Worm (Caenorhabditis elegans): ENCODE results near the gene C37E2.10.
A peak's percentile ranks its signal among the peaks of the same experiment; 100 is the strongest.

The C37E2.10 gene

ce11 chrX:14161684-14162347, 17.0 kb upstream of the C37E2.10 start, which contains the start of gene lgc-25 (continued):
- TF ChIP-seq hlh-11 (tag; optimal IDR thresholded peaks at IDR 0.05) (peak; percentile 55), nhr-102 (tag; optimal IDR thresholded peaks at IDR 0.05) (peak; percentile 62), egl-43 (GFP tag; IDR thresholded peaks at IDR 0.05) (peak; percentile 73), hif-1 (tag; optimal IDR thresholded peaks at IDR 0.05) (peak in 1 of 2 experiments; percentile 3), madf-5 (GFP tag; IDR thresholded peaks at IDR 0.05) (0 out of 4 replicates have a peak, but pooled peaks have one; percentile 37 to 40), ZK337.2 (GFP tag; IDR thresholded peaks at IDR 0.05) (0 out of 2 replicates have a peak, but pooled peaks have one; percentile 39), nhr-41 (GFP tag; IDR thresholded peaks at IDR 0.05) (peak; percentile 83), ztf-7 (tag; optimal IDR thresholded peaks at IDR 0.05) (no peak), nhr-48 (tag; optimal IDR thresholded peaks at IDR 0.05) (peak; percentile 66)

ce11 chrX:14164234-14164633, 14.6 kb upstream of the C37E2.10 start, which contains the start of gene vha-20:
Gene vha-20, minus strand, starts transcription at chrX:14164506.
- TF ChIP-seq duxl-1 (tag; optimal IDR thresholded peaks at IDR 0.05; ENCODE audit: poor library complexity) (no peak), nhr-77 (tag; optimal IDR thresholded peaks at IDR 0.05) (no peak), T20F7.1 (GFP tag; optimal IDR thresholded peaks at IDR 0.05) (no peak), ztf-7 (tag; optimal IDR thresholded peaks at IDR 0.05) (no peak), zip-11 (GFP tag; IDR thresholded peaks at IDR 0.05) (no peak), F44E2.7 (GFP tag; IDR thresholded peaks at IDR 0.05) (no peak), lir-3 (tag; optimal IDR thresholded peaks at IDR 0.05) (no peak), zfp-2 (tag; optimal IDR thresholded peaks at IDR 0.05) (no peak), arid-1 (GFP tag; conservative IDR thresholded peaks at IDR 0.05) (no peak), unc-130 (GFP tag; optimal IDR thresholded peaks at IDR 0.05) (no peak), T26A8.4 (GFP tag; IDR thresholded peaks at IDR 0.05) (no peak), D1046.2 (GFP tag; IDR thresholded peaks at IDR 0.05) (no peak), pha-4 (GFP tag; IDR thresholded peaks at IDR 0.05) (0 out of 2 replicates have a peak, but pooled peaks have one; percentile 22), pha-4 (tag; optimal IDR thresholded peaks at IDR 0.05) (no peak), lin-1 (GFP tag; IDR thresholded peaks at IDR 0.05) (no peak), spr-3 (GFP tag; optimal IDR thresholded peaks at IDR 0.05) (peak; percentile 9), mes-2 (tag; optimal IDR thresholded peaks at IDR 0.05; ENCODE audit: poor library complexity, severe bottlenecking) (peak; percentile 5), hlh-30 (tag; optimal IDR thresholded peaks at IDR 0.05; ENCODE audit: insufficient read depth) (no peak), fos-1 (tag; optimal IDR thresholded peaks at IDR 0.05) (no peak), F10B5.3 (tag; optimal IDR thresholded peaks at IDR 0.05) (no peak), mdt-29 (GFP tag; IDR thresholded peaks at IDR 0.05) (no peak), lin-29 (GFP tag; IDR thresholded peaks at IDR 0.05) (no peak), cey-2 (tag; optimal IDR thresholded peaks at IDR 0.05; ENCODE audit: borderline replicate concordance, insufficient read depth) (no peak), daf-19 (GFP tag; conservative IDR thresholded peaks at IDR 0.05) (no peak), mxl-2 (GFP tag; conservative IDR thresholded peaks at IDR 0.05) (no peak), hmg-1.1 (GFP tag; IDR thresholded peaks at IDR 0.05) (no peak), lim-7 (GFP tag; IDR thresholded peaks at IDR 0.05) (no peak), pqm-1 (tag; optimal IDR thresholded peaks at IDR 0.05) (no peak), ceh-32 (tag; optimal IDR thresholded peaks at IDR 0.05; ENCODE audit: poor library complexity) (no peak), nhr-42 (GFP tag; IDR thresholded peaks at IDR 0.05) (no peak), aha-1 (tag) (peak; percentile 26), mxl-3 (GFP tag; optimal IDR thresholded peaks at IDR 0.05) (no peak), ama-1 (optimal IDR thresholded peaks at IDR 0.05) (peak; percentile 26), ceh-82 (tag; optimal IDR thresholded peaks at IDR 0.05) (no peak), rbr-2 (tag; optimal IDR thresholded peaks at IDR 0.05) (no peak), php-3 (GFP tag; IDR thresholded peaks at IDR 0.05) (no peak), attf-4 (tag; optimal IDR thresholded peaks at IDR 0.05) (no peak), lin-13 (GFP tag; optimal IDR thresholded peaks at IDR 0.05) (no peak), unc-62 (GFP tag; optimal IDR thresholded peaks at IDR 0.05 in 1 of 2) (no peak), unc-62 (tag; optimal IDR thresholded peaks at IDR 0.05) (no peak), ceh-62 (tag; optimal IDR thresholded peaks at IDR 0.05) (no peak)

Measured in whole organism, L4 larva.